Fruit fly (Drosophila melanogaster) whole organism, adult: ENCODE results near the gene CG2278.

Experiments used
- CG11617 ChIP-seq: fragments of 200-800 bp; sonication (Bioruptor generic); optimal IDR thresholded peaks from 2 replicates; lab custom pipeline; 2017; ENCODE audit warnings: mild to moderate bottlenecking, missing biosample characterization, missing genetic modification reagents, missing genetic modification characterization
- CG12768 ChIP-seq: fragments of 200-800 bp; sonication (Bioruptor generic); optimal IDR thresholded peaks from 2 replicates; lab custom pipeline; 2017; ENCODE audit warnings: missing biosample characterization, missing genetic modification characterization, mild to moderate bottlenecking, moderate library complexity, missing genetic modification reagents
- CG14711 ChIP-seq: fragments of 200-800 bp; sonication (Bioruptor generic); optimal IDR thresholded peaks from 2 replicates; lab custom pipeline; 2018; ENCODE audit warnings: missing biosample characterization, mild to moderate bottlenecking, missing genetic modification characterization, moderate library complexity
- CG1620 ChIP-seq: fragments of 200-800 bp; sonication (Bioruptor generic); optimal IDR thresholded peaks from 2 replicates; lab custom pipeline; 2016; ENCODE audit warnings: missing biosample characterization, missing genetic modification characterization
- CG33017 ChIP-seq: fragments of 200-800 bp; sonication (Bioruptor generic); optimal IDR thresholded peaks from 2 replicates; lab custom pipeline; 2018; ENCODE audit warnings: missing biosample characterization, mild to moderate bottlenecking, missing genetic modification characterization, moderate library complexity
- CG5204 ChIP-seq: fragments of 200-800 bp; sonication (Bioruptor generic); optimal IDR thresholded peaks from 2 replicates; lab custom pipeline; 2016; ENCODE audit warnings: missing biosample characterization, missing genetic modification characterization
- CG7045 ChIP-seq: fragments of 200-800 bp; sonication (Bioruptor generic); optimal IDR thresholded peaks from 2 replicates; lab custom pipeline; 2017; ENCODE audit warnings: missing biosample characterization, mild to moderate bottlenecking, missing genetic modification characterization
- CG7101 ChIP-seq: fragments of 200-800 bp; sonication (Bioruptor generic); optimal IDR thresholded peaks from 2 replicates; lab custom pipeline; 2018; ENCODE audit warnings: missing biosample characterization, mild to moderate bottlenecking, missing genetic modification characterization, moderate library complexity
- Clk ChIP-seq: fragments of 200-800 bp; sonication (Bioruptor generic); optimal IDR thresholded peaks from 2 replicates; lab custom pipeline; 2017; ENCODE audit warnings: missing biosample characterization, missing genetic modification characterization
- Crg-1 ChIP-seq: fragments of 200-800 bp; sonication (Bioruptor generic); optimal IDR thresholded peaks from 2 replicates; lab custom pipeline; 2016; ENCODE audit warnings: missing biosample characterization, missing genetic modification characterization
- Hr96 ChIP-seq: fragments of 200-800 bp; sonication (Bioruptor generic); optimal IDR thresholded peaks from 2 replicates; lab custom pipeline; 2016; ENCODE audit warnings: missing biosample characterization, missing genetic modification characterization
- Mnt ChIP-seq: fragments of 200-800 bp; sonication (Bioruptor generic); optimal IDR thresholded peaks from 2 replicates; lab custom pipeline; 2016; ENCODE audit warnings: missing biosample characterization, mild to moderate bottlenecking, missing genetic modification characterization
- bab1 ChIP-seq: fragments of 200-800 bp; sonication (Bioruptor generic); optimal IDR thresholded peaks from 3 replicates; lab custom pipeline; 2019; ENCODE audit warnings: missing biosample characterization, mild to moderate bottlenecking, missing genetic modification characterization, moderate library complexity
- cic ChIP-seq: fragments of 200-800 bp; sonication (Bioruptor generic); optimal IDR thresholded peaks from 2 replicates; lab custom pipeline; 2017; ENCODE audit warnings: missing biosample characterization, mild to moderate bottlenecking, missing genetic modification characterization, moderate library complexity
- cnc ChIP-seq, 2 experiments: fragments of >200 bp; optimal IDR thresholded peaks; 2 replicates each; lab custom pipeline; 2017
- kay ChIP-seq: fragments of 200-800 bp; sonication (Bioruptor generic); peaks from one replicate; lab custom pipeline; 2016; ENCODE audit warnings: missing biosample characterization, missing genetic modification characterization, borderline replicate concordance
- pad ChIP-seq: fragments of 200-800 bp; sonication (Bioruptor generic); optimal IDR thresholded peaks from 3 replicates; lab custom pipeline; 2017; ENCODE audit warnings: missing biosample characterization, missing genetic modification characterization, mild to moderate bottlenecking, moderate library complexity, missing genetic modification reagents
- tj ChIP-seq: fragments of 200-800 bp; sonication (Bioruptor generic); optimal IDR thresholded peaks from 3 replicates; lab custom pipeline; 2017; ENCODE audit warnings: missing biosample characterization, mild to moderate bottlenecking, missing genetic modification characterization, moderate library complexity
- toe ChIP-seq: fragments of 200-800 bp; sonication (Bioruptor generic); optimal IDR thresholded peaks from 2 replicates; lab custom pipeline; 2016; ENCODE audit warnings: missing biosample characterization, missing genetic modification characterization

The CG2278 gene

DNA sequence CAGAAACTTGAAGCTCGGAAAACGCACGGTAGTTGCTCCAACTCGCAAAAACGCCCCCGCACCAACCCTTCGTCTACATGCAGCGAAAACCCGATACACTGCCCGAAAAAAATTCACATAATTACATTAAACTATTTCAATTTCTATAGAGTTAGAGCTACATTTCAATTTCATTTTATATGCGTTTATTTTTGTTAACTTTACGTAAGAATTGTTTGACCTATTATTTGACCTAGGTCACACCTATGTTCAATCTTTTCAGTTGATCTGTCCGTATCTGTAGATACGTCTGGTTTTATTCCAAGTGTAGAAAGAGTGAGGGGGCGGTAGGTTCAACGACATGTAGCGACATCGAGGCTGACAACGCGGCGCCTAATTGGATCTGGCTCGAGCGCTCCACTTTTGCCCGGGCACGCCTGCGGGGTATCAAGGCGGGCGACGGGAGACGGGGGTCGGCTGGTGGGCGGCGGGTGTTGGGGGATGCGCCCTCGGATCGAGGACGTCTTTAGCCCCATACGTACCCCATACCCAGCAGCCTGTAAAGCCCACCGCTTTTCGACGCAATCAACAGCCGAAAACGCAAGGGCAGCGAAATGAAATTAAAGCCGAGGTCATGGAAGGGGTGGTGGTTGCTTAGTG is 32.8 kb upstream of the CG2278 start:
- TF ChIP-seq tj (GFP tag; lab: Kevin White, UChicago): peak; percentile 35
- no peak for TF ChIP-seq Crg-1 (GFP tag; lab: Kevin White, UChicago)

DNA sequence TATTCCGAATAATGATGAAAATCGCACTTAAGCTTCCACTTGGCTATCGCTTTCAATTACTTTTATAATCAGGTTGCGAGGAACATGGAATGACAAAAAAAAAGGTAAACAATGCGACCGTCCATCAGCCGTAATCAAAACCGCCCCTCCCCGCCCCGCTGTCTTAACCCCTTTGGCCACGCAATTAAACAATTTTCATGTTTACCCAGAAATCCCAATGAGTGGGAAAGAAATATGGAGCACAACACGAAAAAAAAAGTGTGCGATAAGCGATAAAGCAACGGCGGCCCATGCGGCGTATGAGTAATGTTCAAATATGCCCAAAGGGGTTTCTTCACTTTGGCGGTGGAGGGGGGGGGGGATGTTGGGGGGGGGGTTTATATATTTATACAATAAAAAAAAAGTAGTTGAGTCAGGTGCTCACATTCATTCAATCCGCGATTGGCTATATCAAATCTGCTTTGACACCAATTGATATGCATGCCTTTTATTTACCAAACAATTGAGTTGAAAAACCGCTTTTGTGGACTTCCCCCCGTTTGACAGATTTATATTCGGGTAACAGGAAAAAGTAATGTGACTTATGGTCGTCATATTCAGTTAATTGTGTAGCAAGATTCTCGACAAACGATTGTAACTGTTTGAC is 29.0 kb upstream of the CG2278 start:
- TF ChIP-seq bab1 (GFP tag; lab: Kevin White, UChicago) (no peak), tj (GFP tag; lab: Kevin White, UChicago) (peak; percentile 84), CG7101 (tag; lab: Kevin White, UChicago) (no peak), cnc (optimal IDR thresholded peaks at IDR 0.05; lab: Kevin White, UChicago) (no peak), CG33017 (tag; lab: Kevin White, UChicago) (no peak), CG7045 (peak; percentile 24), cic (GFP tag; lab: Kevin White, UChicago) (peak; percentile 36), toe (GFP tag; lab: Kevin White, UChicago) (no peak), Hr96 (GFP tag; lab: Kevin White, UChicago) (no peak), CG5204 (no peak), CG12768 (GFP tag; lab: Kevin White, UChicago) (no peak), CG11617 (no peak), kay (peak; percentile 31), Mnt (peak; percentile 51), Clk (GFP tag; lab: Kevin White, UChicago) (no peak), pad (GFP tag; lab: Kevin White, UChicago) (no peak), Crg-1 (GFP tag; lab: Kevin White, UChicago) (no peak), CG14711 (tag; lab: Kevin White, UChicago) (no peak)

DNA sequence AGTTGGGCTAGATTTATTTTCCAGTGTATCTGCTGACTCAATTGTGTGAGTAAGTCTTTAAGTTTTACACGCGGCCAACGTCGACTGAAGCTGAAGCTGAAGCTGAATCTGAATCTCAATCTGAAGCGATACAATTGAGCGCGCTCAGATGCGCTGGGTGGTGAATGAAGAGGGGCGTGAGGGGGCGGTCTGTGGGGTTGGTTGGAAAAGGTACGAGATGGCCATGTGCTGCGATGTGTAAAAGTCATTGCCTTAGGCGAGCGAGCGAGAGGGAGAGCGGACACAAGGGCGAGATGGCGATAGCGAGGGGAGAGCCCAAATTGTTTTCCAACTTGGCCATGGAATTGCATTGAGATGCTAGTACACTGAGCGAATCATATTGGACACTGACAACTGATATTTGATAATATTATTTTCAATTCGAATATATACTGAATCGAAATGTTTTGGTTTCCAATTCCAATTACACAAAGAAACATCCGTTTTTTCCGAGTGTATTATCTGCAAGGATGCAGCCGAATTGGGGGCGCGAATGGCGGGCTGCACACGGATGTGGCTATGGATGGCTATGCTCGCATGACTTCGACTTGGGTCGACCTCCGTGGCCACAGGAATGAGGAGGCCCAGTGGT is 26.6 kb upstream of the CG2278 start:
- TF ChIP-seq CG33017 (tag; lab: Kevin White, UChicago): no peak
- no peak for TF ChIP-seq CG7101 (tag; lab: Kevin White, UChicago)
- TF ChIP-seq tj (GFP tag; lab: Kevin White, UChicago): no peak
- TF ChIP-seq CG1620 (GFP tag; lab: Kevin White, UChicago): no peak
- no peak for TF ChIP-seq toe (GFP tag; lab: Kevin White, UChicago)
- no peak for TF ChIP-seq Clk (GFP tag; lab: Kevin White, UChicago)
- no peak for TF ChIP-seq CG14711 (tag; lab: Kevin White, UChicago)
- TF ChIP-seq kay: no peak
- no peak for TF ChIP-seq CG11617
- TF ChIP-seq Crg-1 (GFP tag; lab: Kevin White, UChicago): no peak
- TF ChIP-seq CG12768 (GFP tag; lab: Kevin White, UChicago): no peak
- TF ChIP-seq cnc (optimal IDR thresholded peaks at IDR 0.05; lab: Kevin White, UChicago): no peak

DNA sequence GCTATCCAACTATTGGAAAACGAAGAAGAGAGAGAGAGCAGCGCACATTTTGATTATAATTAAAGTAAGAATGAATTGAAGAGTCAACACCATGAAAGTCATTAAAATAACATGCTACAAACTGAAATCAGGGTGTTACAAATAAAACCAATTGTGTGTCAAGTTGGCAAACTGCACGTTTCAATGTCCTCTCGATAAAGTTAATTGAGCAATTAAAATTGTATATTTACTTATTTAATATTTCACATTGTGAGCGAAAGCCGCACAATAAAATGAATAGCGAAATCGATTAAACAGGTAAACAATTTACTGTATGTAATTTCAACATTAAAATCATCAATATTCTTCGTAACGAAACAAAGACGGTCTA is 26.1 kb upstream of the CG2278 start:
- TF ChIP-seq kay: no peak
- no peak for TF ChIP-seq CG33017 (tag; lab: Kevin White, UChicago)
- no peak for TF ChIP-seq cic (GFP tag; lab: Kevin White, UChicago)
- no peak for TF ChIP-seq CG7045
- no peak for TF ChIP-seq Crg-1 (GFP tag; lab: Kevin White, UChicago)

DNA sequence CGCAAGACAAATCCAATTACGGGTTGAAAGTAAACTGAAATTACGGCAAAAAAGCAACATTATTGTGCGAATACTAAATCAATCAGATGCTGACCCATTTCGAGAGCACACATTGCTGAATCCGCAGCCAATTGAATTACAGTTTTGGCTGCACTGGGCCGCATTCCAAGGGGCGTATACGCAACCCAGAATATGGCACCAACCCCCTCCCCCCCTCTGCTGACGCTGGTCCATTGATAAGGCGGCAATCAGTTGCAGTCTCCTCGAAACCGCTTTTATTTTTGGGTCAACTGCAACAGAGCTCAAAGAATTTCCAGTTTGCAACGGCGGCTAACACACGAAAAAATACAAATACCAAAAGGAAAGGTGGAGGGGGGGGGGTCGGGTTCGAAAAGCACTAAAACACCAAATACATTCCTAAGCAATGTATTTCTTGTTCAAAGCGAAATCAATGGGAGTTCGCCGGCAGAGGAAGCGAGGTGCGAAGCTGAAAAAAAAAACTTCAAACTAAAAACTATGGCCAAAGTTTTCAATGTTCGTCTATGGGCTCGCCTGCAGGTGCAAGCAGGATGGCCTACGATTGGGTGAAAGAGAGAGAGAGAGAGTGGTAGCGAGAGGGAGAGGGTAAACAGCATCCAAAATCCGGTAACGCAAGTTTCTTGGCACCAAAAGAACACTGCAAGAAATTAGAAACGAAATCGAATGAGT is 25.5 kb upstream of the CG2278 start:
- TF ChIP-seq CG7101 (tag; lab: Kevin White, UChicago) (no peak), toe (GFP tag; lab: Kevin White, UChicago) (no peak), CG5204 (no peak), tj (GFP tag; lab: Kevin White, UChicago) (no peak), kay (no peak)

DNA sequence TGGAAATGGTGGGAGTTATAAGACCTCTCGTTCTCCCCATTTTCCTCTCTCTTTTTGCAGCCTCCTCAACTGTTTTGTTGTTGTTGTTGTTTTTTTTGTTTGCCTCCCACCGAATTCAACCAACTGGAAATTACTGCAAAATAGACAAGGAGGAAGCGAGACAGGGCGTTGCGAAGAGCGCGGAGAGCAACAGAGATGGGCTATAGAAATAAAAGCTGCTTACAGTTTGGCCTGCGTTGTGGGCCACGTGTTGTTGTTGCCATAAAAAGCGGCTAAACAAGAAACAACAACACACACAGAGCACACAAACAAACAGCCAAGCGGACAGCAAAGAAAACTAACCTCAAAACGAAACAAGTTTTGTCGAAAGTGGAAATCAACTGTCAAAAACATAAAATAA is 24.5 kb upstream of the CG2278 start:
- TF ChIP-seq Mnt (no peak), CG11617 (no peak), CG5204 (no peak), tj (GFP tag; lab: Kevin White, UChicago) (no peak), cic (GFP tag; lab: Kevin White, UChicago) (no peak), cnc (optimal IDR thresholded peaks at IDR 0.05; lab: Kevin White, UChicago) (no peak), bab1 (GFP tag; lab: Kevin White, UChicago) (no peak), CG14711 (tag; lab: Kevin White, UChicago) (no peak), CG1620 (GFP tag; lab: Kevin White, UChicago) (no peak), kay (no peak), CG33017 (tag; lab: Kevin White, UChicago) (no peak), CG7045 (no peak), Hr96 (GFP tag; lab: Kevin White, UChicago) (no peak), CG7101 (tag; lab: Kevin White, UChicago) (no peak), toe (GFP tag; lab: Kevin White, UChicago) (no peak)
